4 fruit fly cellular contexts compared by ENCODE assay signal in genomic region chr3R:23396548-23397294, dm6.
TF ChIP-seq lines count a peak whose summit lies in the region.

No protein-coding gene starts in this region.

- peak; percentile 69 to 73 for TF ChIP-seq CTCF in S2 (optimal IDR thresholded peaks at IDR 0.05; lab: Kevin White, UChicago)
- TF ChIP-seq CTCF in whole organism, embryonic (GFP tag; optimal IDR thresholded peaks at IDR 0.05; lab: Kevin White, UChicago): peak; percentile 83

TF ChIP-seq in whole organism, embryonic, 481 proteins besides CTCF, POLR2A, EP300 and RAD21 (continues in another document):
- no peak for TF ChIP-seq CG12391 (tag; optimal IDR thresholded peaks at IDR 0.05; lab: Kevin White, UChicago)
- TF ChIP-seq pan (optimal IDR thresholded peaks at IDR 0.05; lab: Kevin White, UChicago): no peak
- no peak for TF ChIP-seq pan (GFP tag; optimal IDR thresholded peaks at IDR 0.05 in 1 of 2, IDR thresholded peaks at IDR 0.05 in 1 of 2)
- peak; percentile 61 for TF ChIP-seq CG11504 (tag; optimal IDR thresholded peaks at IDR 0.05; lab: Kevin White, UChicago)
- no peak for TF ChIP-seq D (optimal IDR thresholded peaks at IDR 0.05; lab: Kevin White, UChicago)
- no peak for TF ChIP-seq D (GFP tag; optimal IDR thresholded peaks at IDR 0.05; lab: Kevin White, UChicago)
- no peak for TF ChIP-seq Dref (GFP tag; IDR thresholded peaks at IDR 0.05; lab: Robert Waterston, UW)
- no peak for TF ChIP-seq CG17359 (tag; optimal IDR thresholded peaks at IDR 0.05; lab: Kevin White, UChicago)
- no peak for TF ChIP-seq unpg (GFP tag; optimal IDR thresholded peaks at IDR 0.05; lab: Kevin White, UChicago)
- no peak for TF ChIP-seq C15 (GFP tag; IDR thresholded peaks at IDR 0.05; lab: Robert Waterston, UW)
- no peak for TF ChIP-seq CG6791 (GFP tag; IDR thresholded peaks at IDR 0.05; lab: Robert Waterston, UW; ENCODE audit: partially characterized antibody)
- no peak for TF ChIP-seq CG4404 (GFP tag; IDR thresholded peaks at IDR 0.05; lab: Robert Waterston, UW)
- no peak for TF ChIP-seq CG6175 (GFP tag; IDR thresholded peaks at IDR 0.05; lab: Robert Waterston, UW)
- no peak for TF ChIP-seq Tbp (GFP tag; optimal IDR thresholded peaks at IDR 0.05; lab: Kevin White, UChicago)
- no peak for TF ChIP-seq pzg (GFP tag; optimal IDR thresholded peaks at IDR 0.05; lab: Kevin White, UChicago)
- peak; percentile 19 for TF ChIP-seq nmo (GFP tag; optimal IDR thresholded peaks at IDR 0.05; lab: Kevin White, UChicago)
- no peak for TF ChIP-seq cad (GFP tag; optimal IDR thresholded peaks at IDR 0.05; lab: Kevin White, UChicago)
- peak in 1 of 2 experiments; percentile 64 for TF ChIP-seq bsh (GFP tag; optimal IDR thresholded peaks at IDR 0.05; lab: Kevin White, UChicago)
- no peak for TF ChIP-seq Trl (optimal IDR thresholded peaks at IDR 0.05; lab: Kevin White, UChicago)
- no peak for TF ChIP-seq Trl (GFP tag; optimal IDR thresholded peaks at IDR 0.05; lab: Kevin White, UChicago)
- peak; percentile 63 for TF ChIP-seq gem (tag; optimal IDR thresholded peaks at IDR 0.05; lab: Kevin White, UChicago)
- TF ChIP-seq ems (GFP tag; optimal IDR thresholded peaks at IDR 0.05; lab: Kevin White, UChicago): no peak
- no peak for TF ChIP-seq stwl (tag; optimal IDR thresholded peaks at IDR 0.05; lab: Kevin White, UChicago)
- no peak for TF ChIP-seq CG7963 (GFP tag; IDR thresholded peaks at IDR 0.05; lab: Robert Waterston, UW; ENCODE audit: partially characterized antibody)
- no peak for TF ChIP-seq Mes4 (GFP tag; optimal IDR thresholded peaks at IDR 0.05; lab: Kevin White, UChicago)
- TF ChIP-seq B-H1 (GFP tag; IDR thresholded peaks at IDR 0.05; lab: Robert Waterston, UW): no peak
- TF ChIP-seq sr (GFP tag; IDR thresholded peaks at IDR 0.05; lab: Robert Waterston, UW): no peak
- TF ChIP-seq schlank (tag; optimal IDR thresholded peaks at IDR 0.05; lab: Kevin White, UChicago): no peak
- no peak for TF ChIP-seq Med (GFP tag; lab: Kevin White, UChicago)
- TF ChIP-seq gt (GFP tag; IDR thresholded peaks at IDR 0.05; lab: Robert Waterston, UW): no peak
- no peak for TF ChIP-seq pfk (GFP tag; optimal IDR thresholded peaks at IDR 0.05; lab: Kevin White, UChicago)
- peak; percentile 34 for TF ChIP-seq CG17385 (GFP tag; optimal IDR thresholded peaks at IDR 0.05; lab: Kevin White, UChicago)

TF ChIP-seq in whole organism, prepupa, 60 proteins besides CTCF, POLR2A, EP300 and RAD21:
- no peak for TF ChIP-seq Ets21C (GFP tag; optimal IDR thresholded peaks at IDR 0.05; lab: Kevin White, UChicago)
- TF ChIP-seq CG11902 (GFP tag; optimal IDR thresholded peaks at IDR 0.05; lab: Kevin White, UChicago): no peak
- TF ChIP-seq CG32006 (GFP tag; optimal IDR thresholded peaks at IDR 0.05; lab: Kevin White, UChicago): peak; percentile 63
- peak; percentile 19 for TF ChIP-seq Lpt (GFP tag; optimal IDR thresholded peaks at IDR 0.05; lab: Kevin White, UChicago)
- no peak for TF ChIP-seq Blimp-1 (GFP tag; optimal IDR thresholded peaks at IDR 0.05; lab: Kevin White, UChicago)
- TF ChIP-seq Hr4 (GFP tag; optimal IDR thresholded peaks at IDR 0.05; lab: Kevin White, UChicago): peak; percentile 39
- TF ChIP-seq Sox14 (GFP tag; optimal IDR thresholded peaks at IDR 0.05; lab: Kevin White, UChicago): no peak
- TF ChIP-seq CG3032 (tag; optimal IDR thresholded peaks at IDR 0.05; lab: Kevin White, UChicago): no peak
- TF ChIP-seq CG8119 (GFP tag; IDR thresholded peaks at IDR 0.05; lab: Robert Waterston, UW): peak; percentile 77
- TF ChIP-seq CG6163 (GFP tag; IDR thresholded peaks at IDR 0.05; lab: Robert Waterston, UW): 0 out of 3 replicates have a peak, but pooled peaks have one; percentile 42
- no peak for TF ChIP-seq Sox15 (GFP tag; optimal IDR thresholded peaks at IDR 0.05; lab: Kevin White, UChicago)
- no peak for TF ChIP-seq fd85E (GFP tag; optimal IDR thresholded peaks at IDR 0.05; lab: Kevin White, UChicago)
- TF ChIP-seq fd59A (GFP tag; optimal IDR thresholded peaks at IDR 0.05; lab: Kevin White, UChicago): no peak
- TF ChIP-seq CG4318 (GFP tag; optimal IDR thresholded peaks at IDR 0.05; lab: Kevin White, UChicago): peak; percentile 19
- TF ChIP-seq svp (GFP tag; lab: Kevin White, UChicago): no peak
- no peak for TF ChIP-seq CG16779 (tag; optimal IDR thresholded peaks at IDR 0.05; lab: Kevin White, UChicago)
- no peak for TF ChIP-seq pdm3 (GFP tag; optimal IDR thresholded peaks at IDR 0.05; lab: Kevin White, UChicago)
- TF ChIP-seq Smox (GFP tag; optimal IDR thresholded peaks at IDR 0.05; lab: Kevin White, UChicago): no peak
- no peak for TF ChIP-seq CG11294 (GFP tag; IDR thresholded peaks at IDR 0.05; lab: Robert Waterston, UW)
- TF ChIP-seq vri (GFP tag; optimal IDR thresholded peaks at IDR 0.05; lab: Kevin White, UChicago): no peak
- TF ChIP-seq CG1621 (tag; optimal IDR thresholded peaks at IDR 0.05; lab: Kevin White, UChicago): no peak
- peak; percentile 18 for TF ChIP-seq CG10631 (GFP tag; optimal IDR thresholded peaks at IDR 0.05; lab: Kevin White, UChicago)
- peak; percentile 69 for TF ChIP-seq CG15336 (GFP tag; IDR thresholded peaks at IDR 0.05; lab: Robert Waterston, UW)
- TF ChIP-seq CG6276 (GFP tag; optimal IDR thresholded peaks at IDR 0.05; lab: Kevin White, UChicago): peak; percentile 55
- no peak for TF ChIP-seq CG3919 (GFP tag; optimal IDR thresholded peaks at IDR 0.05; lab: Kevin White, UChicago)
- TF ChIP-seq eg (GFP tag; IDR thresholded peaks at IDR 0.05; lab: Robert Waterston, UW): peak; percentile 42; the same call in 1 of the 3 replicates
- peak; percentile 4 for TF ChIP-seq OdsH (GFP tag; optimal IDR thresholded peaks at IDR 0.05; lab: Kevin White, UChicago)
- no peak for TF ChIP-seq fkh (GFP tag; optimal IDR thresholded peaks at IDR 0.05; lab: Kevin White, UChicago)
- peak; percentile 2 for TF ChIP-seq achi (GFP tag; optimal IDR thresholded peaks at IDR 0.05; lab: Kevin White, UChicago)
- TF ChIP-seq Eip78C (GFP tag; lab: Kevin White, UChicago): peak; percentile 63
- TF ChIP-seq salr (GFP tag; optimal IDR thresholded peaks at IDR 0.05; lab: Kevin White, UChicago): no peak
- TF ChIP-seq Gug (GFP tag; IDR thresholded peaks at IDR 0.05; lab: Robert Waterston, UW): no peak

TF ChIP-seq in whole organism, pupa, 21 proteins besides CTCF, POLR2A, EP300 and RAD21:
- TF ChIP-seq fd96Ca (GFP tag; IDR thresholded peaks at IDR 0.05; lab: Robert Waterston, UW): 0 out of 3 replicates have a peak, but pooled peaks have one; percentile 9
- TF ChIP-seq CG10348 (GFP tag; IDR thresholded peaks at IDR 0.05; lab: Robert Waterston, UW): no peak
- TF ChIP-seq rn (GFP tag; IDR thresholded peaks at IDR 0.05; lab: Robert Waterston, UW): no peak
- no peak for TF ChIP-seq CG8159 (tag; optimal IDR thresholded peaks at IDR 0.05; lab: Kevin White, UChicago)
- 0 out of 2 replicates have a peak, but pooled peaks have one; percentile 18 for TF ChIP-seq CG12605 (GFP tag; IDR thresholded peaks at IDR 0.05; lab: Robert Waterston, UW)
- TF ChIP-seq CG15710 (tag; optimal IDR thresholded peaks at IDR 0.05; lab: Kevin White, UChicago): no peak
- no peak for TF ChIP-seq gl (tag; optimal IDR thresholded peaks at IDR 0.05; lab: Kevin White, UChicago)
- no peak for TF ChIP-seq CG34367 (tag; optimal IDR thresholded peaks at IDR 0.05; lab: Kevin White, UChicago)
- TF ChIP-seq CG4496 (GFP tag; IDR thresholded peaks at IDR 0.05; lab: Robert Waterston, UW): peak; percentile 51; the same call in 1 of the 3 replicates
- no peak for TF ChIP-seq Snoo (tag; optimal IDR thresholded peaks at IDR 0.05; lab: Kevin White, UChicago)
- peak; percentile 13 for TF ChIP-seq CG17806 (tag; optimal IDR thresholded peaks at IDR 0.05; lab: Kevin White, UChicago)
- no peak for TF ChIP-seq EcR (GFP tag; optimal IDR thresholded peaks at IDR 0.05; lab: Kevin White, UChicago)
- no peak for TF ChIP-seq Pif1A (GFP tag; optimal IDR thresholded peaks at IDR 0.05; lab: Kevin White, UChicago)
- no peak for TF ChIP-seq CG13204 (GFP tag; optimal IDR thresholded peaks at IDR 0.05; lab: Kevin White, UChicago)
- TF ChIP-seq CG8301 (tag; optimal IDR thresholded peaks at IDR 0.05; lab: Kevin White, UChicago): peak; percentile 32
- peak; percentile 44 for TF ChIP-seq Ets98B (GFP tag; IDR thresholded peaks at IDR 0.05; lab: Robert Waterston, UW)
- peak; percentile 63 for TF ChIP-seq CG14655 (GFP tag; optimal IDR thresholded peaks at IDR 0.05; lab: Kevin White, UChicago)
- TF ChIP-seq CG32121 (GFP tag; IDR thresholded peaks at IDR 0.05; lab: Robert Waterston, UW): peak; percentile 51; the same call in 1 of the 2 replicates
- no peak for TF ChIP-seq D1 (tag; optimal IDR thresholded peaks at IDR 0.05; lab: Kevin White, UChicago)
- TF ChIP-seq Pif1B (GFP tag; optimal IDR thresholded peaks at IDR 0.05; lab: Kevin White, UChicago): no peak
- TF ChIP-seq CG9948 (tag; optimal IDR thresholded peaks at IDR 0.05; lab: Kevin White, UChicago): peak; percentile 8
